Worm (Caenorhabditis elegans): Measurements from ENCODE around the gene ZK354.6.

Gene ZK354.6

ce11 chrIV:5288932-5289331, 8.4 kb downstream of the ZK354.6 start:
- TF ChIP-seq F57C9.4 (tag; optimal IDR thresholded peaks at IDR 0.05): no peak
- no peak for TF ChIP-seq cebp-1 (GFP tag; IDR thresholded peaks at IDR 0.05)
- no peak for TF ChIP-seq cebp-1 (tag; optimal IDR thresholded peaks at IDR 0.05)
- TF ChIP-seq nfya-1 (tag; optimal IDR thresholded peaks at IDR 0.05; ENCODE audit: borderline replicate concordance, insufficient read depth): no peak
- no peak for TF ChIP-seq snpc-1.1 (tag; optimal IDR thresholded peaks at IDR 0.05; ENCODE audit: insufficient read depth)
- TF ChIP-seq somi-1 (GFP tag; optimal IDR thresholded peaks at IDR 0.05): no peak
- TF ChIP-seq ztf-28 (GFP tag; IDR thresholded peaks at IDR 0.05): no peak
- no peak for TF ChIP-seq xnd-1 (tag; optimal IDR thresholded peaks at IDR 0.05)
- TF ChIP-seq sdz-38 (tag; optimal IDR thresholded peaks at IDR 0.05): no peak
- TF ChIP-seq bed-2 (GFP tag; IDR thresholded peaks at IDR 0.05): no peak
- no peak for TF ChIP-seq nfyb-1 (GFP tag; IDR thresholded peaks at IDR 0.05)
- no peak for TF ChIP-seq attf-6 (GFP tag; IDR thresholded peaks at IDR 0.05)
- no peak for TF ChIP-seq unc-62 (GFP tag; optimal IDR thresholded peaks at IDR 0.05)
- TF ChIP-seq lir-1 (GFP tag; conservative IDR thresholded peaks at IDR 0.05): no peak
- TF ChIP-seq ccch-3 (GFP tag; optimal IDR thresholded peaks at IDR 0.05): no peak
- TF ChIP-seq efl-1 (GFP tag; optimal IDR thresholded peaks at IDR 0.05): no peak
- TF ChIP-seq B0019.2 (GFP tag; conservative IDR thresholded peaks at IDR 0.05): no peak

- no peak for TF ChIP-seq nhr-27 (tag; optimal IDR thresholded peaks at IDR 0.05)
- no peak for TF ChIP-seq hsf-1 (GFP tag; IDR thresholded peaks at IDR 0.05)
- TF ChIP-seq lin-54 (GFP tag; optimal IDR thresholded peaks at IDR 0.05): no peak
These were observed 10.1 kb downstream of the ZK354.6 start for ce11 chrIV:5287190-5287589.

ce11 chrIV:5281457-5281856, 15.9 kb downstream of the ZK354.6 start:
- TF ChIP-seq lin-35 (GFP tag; optimal IDR thresholded peaks at IDR 0.05) (no peak), akir-1 (GFP tag; optimal IDR thresholded peaks at IDR 0.05) (no peak), ets-4 (GFP tag; optimal IDR thresholded peaks at IDR 0.05) (no peak), let-526 (GFP tag; IDR thresholded peaks at IDR 0.05) (no peak), sptf-2 (GFP tag; optimal IDR thresholded peaks at IDR 0.05) (no peak), cebp-2 (GFP tag; IDR thresholded peaks at IDR 0.05) (no peak), F52B5.7 (tag; optimal IDR thresholded peaks at IDR 0.05) (no peak), nhr-90 (tag; optimal IDR thresholded peaks at IDR 0.05) (no peak), atf-7 (tag; optimal IDR thresholded peaks at IDR 0.05) (no peak), dpl-1 (GFP tag; optimal IDR thresholded peaks at IDR 0.05) (no peak), ztf-26 (tag; optimal IDR thresholded peaks at IDR 0.05) (no peak), B0019.2 (GFP tag; conservative IDR thresholded peaks at IDR 0.05) (no peak), hmg-1.2 (GFP tag; IDR thresholded peaks at IDR 0.05) (no peak), Y53F4B.3 (GFP tag; IDR thresholded peaks at IDR 0.05) (no peak)

- TF ChIP-seq snpc-4 (GFP tag; optimal IDR thresholded peaks at IDR 0.05): no peak
- TF ChIP-seq snpc-4 (tag; optimal IDR thresholded peaks at IDR 0.05): no peak
- TF ChIP-seq somi-1 (GFP tag; optimal IDR thresholded peaks at IDR 0.05): no peak
- TF ChIP-seq K11D2.4 (GFP tag; IDR thresholded peaks at IDR 0.05): no peak
- no peak for TF ChIP-seq dpff-1 (tag; optimal IDR thresholded peaks at IDR 0.05)
- TF ChIP-seq F23B12.7 (tag; optimal IDR thresholded peaks at IDR 0.05; ENCODE audit: insufficient read depth): no peak
- TF ChIP-seq ztf-26 (tag; optimal IDR thresholded peaks at IDR 0.05): no peak
- TF ChIP-seq ceh-91 (GFP tag; IDR thresholded peaks at IDR 0.05): no peak
- no peak for TF ChIP-seq snpc-1.1 (tag; optimal IDR thresholded peaks at IDR 0.05; ENCODE audit: insufficient read depth)
- no peak for TF ChIP-seq tbx-9 (tag; optimal IDR thresholded peaks at IDR 0.05; ENCODE audit: borderline replicate concordance)
These were observed 19.6 kb downstream of the ZK354.6 start, which contains the start of gene F36H12.17 for ce11 chrIV:5277752-5278151. F36H12.17 (minus strand) TSS chrIV:5277852.

Measured in whole organism, young adult.